Worm (Caenorhabditis elegans) whole organism, L4 larva: ENCODE measurements around the gene urb-1.

Experiments used
- dmd-8 ChIP-seq: fragments of 200-800 bp; sonication (Bioruptor generic); IDR thresholded peaks from 2 replicates; pipeline ENCODE4 v1.3.6; 2022; ENCODE audit warnings: missing genetic modification characterization, missing compliant biosample characterization
- lin-15B ChIP-seq: fragments of 150-350 bp; sonication (generic microtip); optimal IDR thresholded peaks from 3 replicates; lab custom pipeline; 2014; ENCODE audit warnings: missing biosample characterization, missing genetic modification characterization

- TF ChIP-seq dmd-8 (GFP tag; lab: Robert Waterston, UW) (no peak), lin-15B (tag; lab: Kevin White, UChicago) (no peak)
Measured at ce11 chrV:6390163-6390562, 33.8 kb downstream of the urb-1 start, which contains the start of gene F57F4.1.
